Worm (Caenorhabditis elegans): Measurements from ENCODE around the gene svh-11.

The svh-11 gene

DNA sequence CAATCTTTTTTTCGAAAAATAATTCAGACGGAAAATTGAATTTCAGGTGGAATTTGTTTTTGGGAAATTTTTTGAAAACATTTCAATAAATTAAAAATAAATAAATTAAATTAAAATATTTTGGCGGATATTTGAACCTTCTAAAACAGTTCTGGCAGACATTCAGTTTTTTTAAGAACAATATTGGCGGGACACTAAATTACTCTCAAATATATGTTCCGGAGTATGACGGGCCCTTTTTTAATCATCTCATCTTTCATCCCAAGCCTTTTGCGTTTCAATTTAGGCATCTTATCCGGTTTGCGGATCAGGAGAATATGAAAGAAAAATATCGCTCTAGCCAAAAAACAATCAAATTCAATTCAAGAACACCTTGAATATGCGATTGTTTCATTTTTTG lies at the start of gene svh-11:
TSS of gene svh-11 (plus strand) at position 301 of the 400 bp plus-strand sequence.
- TF ChIP-seq W03F9.2 (tag; optimal IDR thresholded peaks at IDR 0.05) (no peak), him-1 (tag; optimal IDR thresholded peaks at IDR 0.05) (no peak), dao-5 (tag; optimal IDR thresholded peaks at IDR 0.05) (no peak)

- TF ChIP-seq W03F9.2 (tag; optimal IDR thresholded peaks at IDR 0.05) (no peak), him-1 (tag; optimal IDR thresholded peaks at IDR 0.05) (no peak), dao-5 (tag; optimal IDR thresholded peaks at IDR 0.05) (no peak)
Measured at ce11 chrV:2159331-2159730, 47.6 kb upstream of the svh-11 start, which contains the start of gene C45H4.14. TSS of gene C45H4.14 (minus strand) at chrV:2159431.

- no peak for TF ChIP-seq dao-5 (tag; optimal IDR thresholded peaks at IDR 0.05)
- no peak for TF ChIP-seq W03F9.2 (tag; optimal IDR thresholded peaks at IDR 0.05)
- no peak for TF ChIP-seq him-1 (tag; optimal IDR thresholded peaks at IDR 0.05)
Measured at ce11 chrV:2163735-2164134, 43.2 kb upstream of the svh-11 start, which contains the start of gene str-255. TSS of gene str-255 (minus strand) at chrV:2163835.

ce11 chrV:2166679-2167078 lies 40.2 kb upstream of the svh-11 start, which contains the start of gene srbc-19:
TSS of gene srbc-19 (minus strand) at chrV:2166779.
- TF ChIP-seq W03F9.2 (tag; optimal IDR thresholded peaks at IDR 0.05) (no peak), dao-5 (tag; optimal IDR thresholded peaks at IDR 0.05) (no peak), him-1 (tag; optimal IDR thresholded peaks at IDR 0.05) (no peak)

- TF ChIP-seq him-1 (tag; optimal IDR thresholded peaks at IDR 0.05): no peak
- no peak for TF ChIP-seq W03F9.2 (tag; optimal IDR thresholded peaks at IDR 0.05)
- no peak for TF ChIP-seq dao-5 (tag; optimal IDR thresholded peaks at IDR 0.05)
Measured at ce11 chrV:2174465-2174864, 32.4 kb upstream of the svh-11 start.

DNA sequence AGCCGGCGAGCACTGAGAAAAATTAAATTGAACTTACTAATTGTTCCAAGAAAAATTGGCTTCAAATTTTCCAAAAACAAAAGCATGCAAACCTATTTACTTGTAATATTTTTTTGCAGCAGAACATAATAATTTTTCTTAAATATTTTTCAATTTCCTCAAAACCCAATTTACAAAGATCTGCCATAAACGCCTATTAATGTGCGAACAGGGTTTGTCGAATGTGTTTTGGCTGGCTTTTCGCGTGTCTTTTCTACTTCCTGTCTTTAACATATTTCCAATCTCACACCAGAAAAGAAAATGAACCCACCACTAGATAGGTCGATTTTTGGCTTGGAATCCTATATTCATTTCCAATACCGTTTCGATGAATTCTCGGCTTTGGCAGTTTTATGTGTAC lies 31.7 kb upstream of the svh-11 start, which contains the start of gene C45H4.18:
TSS of gene C45H4.18 (plus strand) at position 301 of the 400 bp plus-strand sequence.
- TF ChIP-seq him-1 (tag; optimal IDR thresholded peaks at IDR 0.05) (no peak), dao-5 (tag; optimal IDR thresholded peaks at IDR 0.05) (no peak), W03F9.2 (tag; optimal IDR thresholded peaks at IDR 0.05) (no peak)

ce11 chrV:2177307-2177764 lies 29.6 kb upstream of the svh-11 start, which contains the start of gene srbc-17:
TSS of gene srbc-17 (plus strand) at chrV:2177714.
- TF ChIP-seq W03F9.2 (tag; optimal IDR thresholded peaks at IDR 0.05): no peak
- TF ChIP-seq him-1 (tag; optimal IDR thresholded peaks at IDR 0.05): no peak
- TF ChIP-seq dao-5 (tag; optimal IDR thresholded peaks at IDR 0.05): no peak

ce11 chrV:2179214-2179613 lies 27.7 kb upstream of the svh-11 start, which contains the start of gene cyp-33C1:
TSS of gene cyp-33C1 (plus strand) at chrV:2179514.
- TF ChIP-seq him-1 (tag; optimal IDR thresholded peaks at IDR 0.05) (no peak), W03F9.2 (tag; optimal IDR thresholded peaks at IDR 0.05) (no peak), dao-5 (tag; optimal IDR thresholded peaks at IDR 0.05) (no peak)

ce11 chrV:2181738-2182137 lies 25.2 kb upstream of the svh-11 start, which contains the start of gene srbc-16:
TSS of gene srbc-16 (plus strand) at chrV:2182038.
- TF ChIP-seq W03F9.2 (tag; optimal IDR thresholded peaks at IDR 0.05) (no peak), him-1 (tag; optimal IDR thresholded peaks at IDR 0.05) (no peak), dao-5 (tag; optimal IDR thresholded peaks at IDR 0.05) (no peak)

ce11 chrV:2183162-2183561 lies 23.7 kb upstream of the svh-11 start, which contains the start of gene cyp-33C2:
TSS of gene cyp-33C2 (plus strand) at chrV:2183488.
- TF ChIP-seq him-1 (tag; optimal IDR thresholded peaks at IDR 0.05) (no peak), W03F9.2 (tag; optimal IDR thresholded peaks at IDR 0.05) (no peak), dao-5 (tag; optimal IDR thresholded peaks at IDR 0.05) (no peak)

ce11 chrV:2185486-2185885 lies 21.4 kb upstream of the svh-11 start:
- TF ChIP-seq dao-5 (tag; optimal IDR thresholded peaks at IDR 0.05) (no peak), W03F9.2 (tag; optimal IDR thresholded peaks at IDR 0.05) (no peak), him-1 (tag; optimal IDR thresholded peaks at IDR 0.05) (no peak)

DNA sequence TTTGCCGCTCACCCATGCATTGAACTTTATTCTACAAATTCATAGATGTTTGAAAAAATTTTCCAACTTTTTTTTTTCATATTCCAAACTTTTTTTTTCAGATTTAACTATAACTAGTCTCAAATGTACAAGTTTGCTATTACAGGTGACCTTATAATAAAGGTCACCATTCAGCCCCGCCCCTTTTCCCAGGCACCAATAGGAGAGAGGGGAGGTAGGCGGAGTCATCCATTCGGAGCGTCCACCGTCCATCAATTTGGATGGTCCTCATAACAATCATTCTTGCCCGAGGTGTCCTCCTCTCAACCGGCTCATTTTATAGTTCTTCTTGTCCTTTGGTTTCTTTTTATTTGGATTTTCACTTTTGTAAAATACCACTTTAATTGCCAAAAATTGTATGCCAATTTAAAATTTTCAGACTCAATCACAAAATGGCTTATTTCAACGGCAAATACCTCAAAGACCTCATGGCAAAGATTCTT lies 19.0 kb upstream of the svh-11 start, which contains the start of gene Y5H2B.3:
TSS of gene Y5H2B.3 (plus strand) at position 432 of the 482 bp plus-strand sequence.
- TF ChIP-seq dao-5 (tag; optimal IDR thresholded peaks at IDR 0.05) (no peak), W03F9.2 (tag; optimal IDR thresholded peaks at IDR 0.05) (no peak), him-1 (tag; optimal IDR thresholded peaks at IDR 0.05) (no peak)

DNA sequence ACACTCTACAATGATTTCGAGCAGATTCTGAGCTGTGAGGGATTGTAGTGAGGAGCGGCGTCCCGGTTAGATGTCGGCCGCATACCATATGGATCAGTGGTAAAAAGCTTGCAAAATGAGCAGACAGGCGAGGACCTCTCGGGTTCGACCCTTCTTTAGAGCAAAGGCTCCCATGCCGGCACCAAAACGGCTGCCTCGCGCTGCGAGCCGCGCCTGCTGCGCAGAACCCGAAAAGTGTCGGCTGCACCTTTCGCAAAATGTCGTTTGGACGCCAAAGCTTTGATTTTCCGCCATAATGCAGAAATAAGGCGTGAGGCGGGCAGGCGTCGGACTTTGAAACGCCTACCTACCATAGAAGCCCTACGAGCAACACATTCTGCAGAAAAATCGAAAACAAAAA lies 16.5 kb upstream of the svh-11 start:
- no peak for TF ChIP-seq W03F9.2 (tag; optimal IDR thresholded peaks at IDR 0.05)
- no peak for TF ChIP-seq dao-5 (tag; optimal IDR thresholded peaks at IDR 0.05)
- TF ChIP-seq him-1 (tag; optimal IDR thresholded peaks at IDR 0.05): no peak

ce11 chrV:2191122-2191521 lies 15.8 kb upstream of the svh-11 start, which contains the start of gene srbc-42:
TSS of gene srbc-42 (minus strand) at chrV:2191222.
- no peak for TF ChIP-seq dao-5 (tag; optimal IDR thresholded peaks at IDR 0.05)
- no peak for TF ChIP-seq W03F9.2 (tag; optimal IDR thresholded peaks at IDR 0.05)
- no peak for TF ChIP-seq him-1 (tag; optimal IDR thresholded peaks at IDR 0.05)
